Worm (Caenorhabditis elegans) whole organism, L2 larva: ENCODE measurements around the gene cyn-1.

Experiments used
- F13H6.1 ChIP-seq: sonication (generic microtip); optimal IDR thresholded peaks from 2 replicates; lab custom pipeline; 2016; ENCODE audit warnings: missing genetic modification characterization, missing compliant biosample characterization
- elt-3 ChIP-seq: sonication (generic microtip); optimal IDR thresholded peaks from 2 replicates; lab custom pipeline; 2017; ENCODE audit warnings: missing biosample characterization, missing genetic modification characterization
- lsy-2 ChIP-seq, 2 experiments: fragments of 150-350 bp in 1 of 2; sonication (generic microtip) in 1 of 2; optimal IDR thresholded peaks; 2 replicates each; lab custom pipeline; 2014 to 2017; ENCODE audit warnings: missing biosample characterization in 2 of 2, missing genetic modification characterization in 2 of 2
- mab-5 ChIP-seq: fragments of 150-350 bp; optimal IDR thresholded peaks from 2 replicates; lab custom pipeline; 2014; ENCODE audit warnings: missing biosample characterization, missing genetic modification characterization
- sma-9 ChIP-seq, 2 experiments: fragments of 150-350 bp in 1 of 2; sonication (generic microtip) in 1 of 2; optimal IDR thresholded peaks; 2 replicates each; lab custom pipeline; 2014 to 2016; ENCODE audit warnings: missing genetic modification characterization in 2 of 2, mild to moderate bottlenecking in 1 of 2, missing biosample characterization in 1 of 2, missing compliant biosample characterization in 1 of 2, missing genetic modification reagents in 1 of 2, moderate library complexity in 1 of 2
- snpc-4 ChIP-seq: fragments of 150-350 bp; optimal IDR thresholded peaks from 2 replicates; lab custom pipeline; 2014; ENCODE audit warnings: missing biosample characterization, missing genetic modification characterization
- zag-1 ChIP-seq: fragments of 150-350 bp; optimal IDR thresholded peaks from 2 replicates; lab custom pipeline; 2014; ENCODE audit warnings: missing biosample characterization, missing genetic modification characterization
- ztf-4 ChIP-seq: fragments of 150-350 bp; optimal IDR thresholded peaks from 2 replicates; lab custom pipeline; 2014; ENCODE audit warnings: missing biosample characterization, missing genetic modification characterization

DNA sequence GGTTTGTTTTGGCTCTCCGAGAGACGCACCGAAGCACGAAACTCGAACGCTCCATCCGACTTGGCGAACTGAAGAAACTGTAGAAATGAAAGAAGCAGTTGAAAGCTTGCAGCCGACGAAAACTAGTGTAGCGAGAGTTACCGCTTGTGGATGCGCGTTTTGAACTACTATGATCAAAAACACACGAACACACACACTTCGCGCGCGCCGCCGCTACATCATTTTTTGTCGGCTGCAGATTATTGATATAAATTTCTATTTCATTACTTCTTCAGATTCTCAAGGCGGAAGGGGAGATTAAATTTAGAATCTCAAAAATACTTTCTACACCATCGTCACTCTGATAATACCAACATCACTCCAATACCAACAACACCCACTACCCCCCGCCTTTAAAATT is 6.1 kb downstream of the cyn-1 start:
- TF ChIP-seq zag-1 (tag; lab: Kevin White, UChicago) (no peak), lsy-2 (tag; optimal IDR thresholded peaks at IDR 0.05; lab: Kevin White, UChicago) (no peak), snpc-4 (no peak), sma-9 (GFP tag; optimal IDR thresholded peaks at IDR 0.05; lab: Kevin White, UChicago) (no peak), sma-9 (tag; optimal IDR thresholded peaks at IDR 0.05; lab: Kevin White, UChicago) (no peak), ztf-4 (no peak), mab-5 (no peak), F13H6.1 (tag; lab: Kevin White, UChicago) (no peak), elt-3 (tag; lab: Kevin White, UChicago) (no peak)
